Worm (Caenorhabditis elegans): ENCODE data around the gene scd-1.

ce11 chrX:12545100-12545499, 19.5 kb upstream of the scd-1 start:
- TF ChIP-seq egl-27 (tag; optimal IDR thresholded peaks at IDR 0.05) (no peak), nhr-237 (tag; optimal IDR thresholded peaks at IDR 0.05) (no peak), egl-43 (GFP tag; IDR thresholded peaks at IDR 0.05) (no peak), nhr-77 (tag; optimal IDR thresholded peaks at IDR 0.05) (no peak), saeg-2 (GFP tag; IDR thresholded peaks at IDR 0.05) (no peak), mdt-29 (GFP tag; IDR thresholded peaks at IDR 0.05) (no peak), fos-1 (tag; optimal IDR thresholded peaks at IDR 0.05) (no peak), dmd-6 (GFP tag; IDR thresholded peaks at IDR 0.05) (no peak), lin-39 (tag; optimal IDR thresholded peaks at IDR 0.05) (no peak), R02D3.7 (tag; optimal IDR thresholded peaks at IDR 0.05) (no peak), nhr-6 (tag; optimal IDR thresholded peaks at IDR 0.05) (no peak), nhr-28 (tag; optimal IDR thresholded peaks at IDR 0.05) (no peak), daf-19 (GFP tag; conservative IDR thresholded peaks at IDR 0.05) (no peak), hlh-30 (tag; optimal IDR thresholded peaks at IDR 0.05; ENCODE audit: insufficient read depth) (no peak)

All from whole organism, L4 larva.